Worm (Caenorhabditis elegans): ENCODE results near the gene srw-35.

The srw-35 gene

DNA sequence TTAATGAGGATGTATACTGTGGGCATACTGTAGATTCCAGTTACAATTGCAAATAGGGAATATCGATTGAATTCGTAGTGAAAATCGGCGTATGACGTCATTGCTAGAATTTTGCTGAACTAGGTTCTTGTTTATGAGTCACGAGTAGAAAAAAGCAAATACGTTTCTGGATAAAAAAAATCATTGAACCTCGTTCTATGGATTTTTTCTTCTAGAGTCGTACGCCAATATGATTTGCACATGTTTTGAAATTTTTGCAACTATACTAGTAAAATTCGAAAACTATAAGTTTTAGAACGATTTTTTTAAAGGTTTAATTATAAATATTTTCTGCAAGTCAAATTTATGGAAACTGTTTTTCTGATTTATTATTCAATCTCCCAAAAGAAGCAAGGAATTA is 4.5 kb upstream of the srw-35 start, which contains the start of gene sru-44:
TSS of gene sru-44 (minus strand) at position 101 of the 400 bp plus-strand sequence.
- no peak for TF ChIP-seq hlh-26 (GFP tag; conservative IDR thresholded peaks at IDR 0.05)
- TF ChIP-seq ztf-22 (GFP tag; optimal IDR thresholded peaks at IDR 0.05) = no peak
- TF ChIP-seq ceh-91 (GFP tag; IDR thresholded peaks at IDR 0.05) = no peak
- TF ChIP-seq xnd-1 (tag; optimal IDR thresholded peaks at IDR 0.05) = no peak
- TF ChIP-seq Y79H2A.3 (GFP tag; conservative IDR thresholded peaks at IDR 0.05) = no peak
- no peak for TF ChIP-seq akir-1 (GFP tag; optimal IDR thresholded peaks at IDR 0.05)
- TF ChIP-seq pbrm-1 (GFP tag; IDR thresholded peaks at IDR 0.05) = no peak
- TF ChIP-seq atf-7 (tag; optimal IDR thresholded peaks at IDR 0.05) = no peak
- TF ChIP-seq C17E4.6 (GFP tag; IDR thresholded peaks at IDR 0.05) = no peak
- TF ChIP-seq nhr-80 (tag; optimal IDR thresholded peaks at IDR 0.05) = no peak
- TF ChIP-seq ztf-18 (tag; optimal IDR thresholded peaks at IDR 0.05) = no peak

DNA sequence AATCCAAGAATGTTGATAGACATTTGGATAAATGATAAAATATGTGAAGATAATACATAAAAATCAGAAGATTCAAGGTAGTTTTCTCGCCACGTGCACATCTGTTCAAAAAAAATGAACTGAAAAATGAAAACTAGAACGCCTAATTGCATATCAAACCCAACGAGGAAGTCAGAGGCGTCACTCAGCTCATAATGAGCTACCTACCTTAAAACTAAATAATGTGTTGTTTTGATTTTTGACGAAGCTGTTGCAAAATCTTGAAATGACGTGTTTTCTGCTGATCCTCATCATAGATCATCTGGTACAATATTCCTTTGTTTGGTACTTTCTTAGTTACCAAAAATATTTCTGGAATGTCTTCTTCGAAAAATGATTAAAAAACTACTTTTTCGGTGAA is 1.4 kb upstream of the srw-35 start, which contains the start of gene srh-138:
TSS of gene srh-138 (minus strand) at position 101 of the 400 bp plus-strand sequence.
- TF ChIP-seq T07F8.4 (tag; optimal IDR thresholded peaks at IDR 0.05) (no peak), tlf-1 (GFP tag; optimal IDR thresholded peaks at IDR 0.05) (no peak)

DNA sequence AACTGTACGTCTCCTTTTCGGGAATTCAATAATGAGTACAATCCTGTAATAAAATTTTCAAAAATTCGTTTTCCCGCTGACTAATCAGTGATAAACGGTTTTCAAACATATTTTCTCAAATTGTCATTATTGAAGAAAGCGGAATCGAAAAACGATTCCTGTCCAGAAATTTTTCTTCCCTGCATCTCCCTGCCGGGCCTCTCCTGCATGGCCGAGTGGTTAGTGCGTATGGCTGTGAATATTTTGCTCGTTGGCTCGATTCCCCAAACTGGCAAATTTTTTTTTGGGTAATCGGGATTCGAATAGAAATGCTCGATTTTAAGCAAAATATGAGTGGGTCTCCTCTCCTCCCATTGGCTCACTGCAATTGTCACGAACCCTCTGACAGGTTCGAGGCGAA is 2.4 kb downstream of the srw-35 start:
- TF ChIP-seq B0261.1 (tag; optimal IDR thresholded peaks at IDR 0.05) (peak; percentile 62), lin-26 (GFP tag; IDR thresholded peaks at IDR 0.05) (0 out of 2 replicates have a peak, but pooled peaks have one; percentile 14), tbp1 (GFP tag; optimal IDR thresholded peaks at IDR 0.05) (peak; percentile 82), nfyb-1 (GFP tag; IDR thresholded peaks at IDR 0.05) (0 out of 2 replicates have a peak, but pooled peaks have one; percentile 23), Y56A3A.18 (GFP tag; IDR thresholded peaks at IDR 0.05) (0 out of 2 replicates have a peak, but pooled peaks have one; percentile 49), rpc-1 (optimal IDR thresholded peaks at IDR 0.05) (peak; percentile 4), rpc-1 (tag; optimal IDR thresholded peaks at IDR 0.05) (peak; percentile 55), pbrm-1 (GFP tag; IDR thresholded peaks at IDR 0.05) (0 out of 2 replicates have a peak, but pooled peaks have one; percentile 24)

DNA sequence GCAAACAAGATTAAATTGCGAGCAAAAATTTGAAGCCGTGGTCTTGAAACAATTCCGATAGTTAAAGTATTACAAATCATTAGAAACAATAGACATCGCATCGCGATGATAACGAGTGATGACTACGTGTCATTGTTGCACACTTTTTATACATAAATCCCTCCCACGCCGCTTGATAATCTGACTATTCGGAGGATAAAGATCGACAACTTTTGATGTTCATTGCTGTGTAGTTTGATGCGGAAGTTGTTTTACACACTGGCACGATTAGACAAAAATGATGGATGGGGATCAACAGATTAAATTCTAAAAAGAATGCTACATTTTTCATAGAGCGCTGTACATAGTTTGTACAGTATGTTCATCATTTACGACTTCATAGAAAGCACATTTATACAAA is 7.0 kb downstream of the srw-35 start, which contains the start of gene T08G3.11:
TSS of gene T08G3.11 (minus strand) at position 101 of the 400 bp plus-strand sequence.
- no peak for TF ChIP-seq atf-7 (tag; optimal IDR thresholded peaks at IDR 0.05)

DNA sequence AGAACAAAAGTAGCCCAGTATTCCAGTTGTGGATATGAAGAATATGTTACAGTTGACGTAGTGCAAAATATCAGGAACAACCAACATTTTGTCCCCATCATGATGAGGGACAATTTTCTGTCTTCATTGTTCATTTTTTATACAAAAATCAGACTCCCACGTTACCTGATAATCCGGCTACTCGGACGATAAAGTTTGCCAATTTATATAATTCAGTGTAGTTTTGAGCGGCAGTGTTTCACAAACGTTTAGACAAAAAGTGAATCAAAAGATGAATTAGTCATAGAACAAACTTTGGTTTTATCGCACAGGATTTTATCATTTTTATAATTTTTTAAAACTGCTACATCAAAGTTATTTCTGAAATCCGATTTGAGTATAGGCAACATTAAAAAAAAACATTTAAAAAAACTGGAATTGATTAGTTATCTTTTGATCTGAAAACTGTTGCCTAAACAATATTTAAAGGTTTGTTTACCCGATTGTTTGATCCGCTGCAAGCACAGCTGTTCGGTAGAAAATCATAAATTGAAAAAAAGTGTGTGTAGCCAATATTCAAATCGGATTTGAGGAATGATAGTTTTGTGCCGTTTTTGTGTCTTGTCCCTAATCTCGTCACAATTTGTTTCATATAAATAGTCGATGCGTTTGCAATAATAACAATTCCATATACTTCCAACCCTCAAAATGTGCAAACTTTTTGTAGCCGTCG is 8.8 kb downstream of the srw-35 start, which contains the start of the genes F57E7.4 and spig-6:
TSS of gene F57E7.4 (minus strand) at position 101 of the 712 bp plus-strand sequence.
TSS of gene spig-6 (plus strand) at position 662 of the 712 bp plus-strand sequence.
- TF ChIP-seq pbrm-1 (GFP tag; IDR thresholded peaks at IDR 0.05) (no peak), let-526 (GFP tag; IDR thresholded peaks at IDR 0.05) (no peak), lin-35 (GFP tag; optimal IDR thresholded peaks at IDR 0.05) (no peak), nhr-120 (GFP tag; IDR thresholded peaks at IDR 0.05) (no peak), ztf-18 (tag; optimal IDR thresholded peaks at IDR 0.05) (no peak), Y95B8A.8 (GFP tag; IDR thresholded peaks at IDR 0.05) (no peak), Y79H2A.3 (GFP tag; conservative IDR thresholded peaks at IDR 0.05) (no peak), ets-4 (GFP tag; optimal IDR thresholded peaks at IDR 0.05) (no peak)

DNA sequence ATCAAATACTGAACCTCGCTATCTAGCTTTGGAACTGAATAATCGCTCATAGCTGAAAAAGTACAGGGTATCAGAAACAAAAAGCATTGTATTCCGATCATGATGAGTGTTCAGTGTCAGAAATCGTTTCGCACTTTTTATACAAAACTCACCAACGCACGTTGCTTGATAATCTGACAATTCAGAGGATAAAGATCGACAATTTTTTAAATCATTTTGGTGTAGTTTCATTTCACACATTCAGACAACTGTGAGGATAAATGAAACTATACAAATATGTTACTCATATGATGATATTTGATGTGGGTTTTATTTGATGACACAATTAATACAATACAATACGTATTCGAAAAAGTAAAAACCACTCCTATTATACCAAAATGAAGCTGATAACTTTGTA is 10.7 kb downstream of the srw-35 start, which contains the start of gene F57E7.2:
TSS of gene F57E7.2 (minus strand) at position 101 of the 400 bp plus-strand sequence.
- TF ChIP-seq Y53G8AR.9 (GFP tag; conservative IDR thresholded peaks at IDR 0.05) = no peak
- no peak for TF ChIP-seq mcd-1 (GFP tag; IDR thresholded peaks at IDR 0.05)
- no peak for TF ChIP-seq K11D2.4 (GFP tag; IDR thresholded peaks at IDR 0.05)
- no peak for TF ChIP-seq tbp1 (GFP tag; optimal IDR thresholded peaks at IDR 0.05)
- no peak for TF ChIP-seq C17E4.6 (GFP tag; IDR thresholded peaks at IDR 0.05)
- no peak for TF ChIP-seq chd-7 (tag; optimal IDR thresholded peaks at IDR 0.05)
- TF ChIP-seq F49E8.2 (tag; optimal IDR thresholded peaks at IDR 0.05; ENCODE audit: insufficient read depth) = no peak
- no peak for TF ChIP-seq let-526 (GFP tag; IDR thresholded peaks at IDR 0.05)
- TF ChIP-seq K12H6.12 (tag; optimal IDR thresholded peaks at IDR 0.05) = no peak
- no peak for TF ChIP-seq lin-35 (GFP tag; optimal IDR thresholded peaks at IDR 0.05)
- no peak for TF ChIP-seq sea-2 (GFP tag; IDR thresholded peaks at IDR 0.05)
- no peak for TF ChIP-seq Y53F4B.3 (GFP tag; IDR thresholded peaks at IDR 0.05)
- no peak for TF ChIP-seq F52B5.7 (tag; optimal IDR thresholded peaks at IDR 0.05)
- TF ChIP-seq nhr-90 (tag; optimal IDR thresholded peaks at IDR 0.05) = no peak

All from whole organism, young adult.